Worm (Caenorhabditis elegans): ENCODE results near the gene C03A3.3.

C03A3.3 gene

DNA sequence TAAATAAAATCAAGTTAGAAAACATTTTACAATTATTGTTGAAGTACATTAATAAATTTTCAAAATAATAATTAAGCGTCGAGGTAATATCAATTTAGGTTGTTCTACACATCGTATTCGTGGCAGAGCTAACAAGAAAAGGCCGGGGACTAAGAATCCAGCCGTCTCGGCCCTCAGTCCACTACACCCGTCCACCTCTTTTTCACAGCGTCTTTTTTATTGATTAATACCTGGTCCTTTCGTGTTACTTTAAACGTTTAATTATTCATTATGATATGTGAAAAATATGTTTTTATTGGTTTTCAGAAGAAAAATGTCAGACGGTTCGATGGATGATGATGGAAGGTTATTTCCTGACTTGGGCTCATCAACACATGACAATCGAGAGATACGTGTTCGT lies 38.2 kb upstream of the C03A3.3 start, which contains the start of gene vhl-1:
Gene vhl-1 (plus strand): TSS at position 301 of the 400 bp plus-strand sequence.
- TF ChIP-seq lin-15B (tag; optimal IDR thresholded peaks at IDR 0.05) = no peak
- no peak for TF ChIP-seq fkh-10 (GFP tag; optimal IDR thresholded peaks at IDR 0.05)
- TF ChIP-seq nhr-76 (tag; optimal IDR thresholded peaks at IDR 0.05) = no peak
- TF ChIP-seq R02D3.7 (tag; optimal IDR thresholded peaks at IDR 0.05) = no peak

DNA sequence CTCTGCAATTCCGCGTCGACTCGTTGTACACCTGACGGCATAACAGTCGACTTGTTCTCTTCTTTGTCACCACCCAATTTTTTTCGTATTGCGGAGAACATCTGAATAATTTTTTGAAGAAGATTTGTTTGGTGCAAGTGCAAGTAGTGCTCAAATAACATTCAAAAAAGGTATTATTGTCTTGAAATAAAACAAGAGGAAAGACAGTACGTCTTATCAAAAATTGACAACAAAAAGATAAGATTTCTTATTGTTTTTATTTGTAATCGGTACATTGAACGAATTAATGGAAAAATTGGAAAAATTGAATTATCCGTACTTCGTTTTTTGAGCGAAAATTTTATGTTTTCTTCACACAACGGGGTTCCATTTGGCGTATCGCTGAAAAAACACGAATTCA lies 36.9 kb upstream of the C03A3.3 start, which contains the start of gene F08G12.1:
Gene F08G12.1 (minus strand): TSS at position 101 of the 400 bp plus-strand sequence.
- TF ChIP-seq zag-1 (tag; optimal IDR thresholded peaks at IDR 0.05) = no peak

DNA sequence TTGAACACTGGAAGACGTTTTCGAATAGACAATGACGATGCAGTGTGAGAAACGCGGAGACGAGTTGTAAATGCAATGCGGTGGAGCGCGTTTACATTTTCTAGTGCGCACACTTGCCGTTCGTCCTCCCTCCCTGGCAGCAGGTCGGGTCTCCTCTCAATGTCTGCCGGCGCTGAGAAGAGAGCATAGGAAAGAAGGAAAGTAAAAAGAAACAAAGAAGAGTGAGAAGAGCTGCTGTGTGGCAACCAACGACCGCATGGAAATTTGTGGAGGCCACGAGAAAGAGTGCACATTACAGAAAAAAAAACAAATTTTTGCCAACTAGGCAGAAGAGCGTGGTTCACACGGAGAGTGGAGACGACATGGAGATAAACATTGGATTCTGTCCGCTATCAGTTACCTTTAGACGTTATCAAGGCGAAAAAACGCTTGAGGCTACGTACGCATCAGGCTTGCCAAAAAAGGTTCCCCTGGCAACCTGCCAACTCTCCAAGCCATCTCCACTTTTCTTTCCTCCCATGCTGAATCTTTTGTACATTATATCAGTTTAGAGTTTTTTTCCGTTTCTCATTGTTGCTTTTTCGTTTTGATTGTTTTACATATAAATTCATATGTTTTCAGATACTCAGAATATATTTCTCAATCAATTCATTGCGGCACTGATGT lies 30.9 kb upstream of the C03A3.3 start, which contains the start of the genes snrp-40.1 and F08G12.3:
Gene snrp-40.1 (minus strand): TSS at position 143 of the 666 bp plus-strand sequence.
Gene F08G12.3 (plus strand): TSS at position 616 of the 666 bp plus-strand sequence.
- TF ChIP-seq nhr-23 (tag; optimal IDR thresholded peaks at IDR 0.05) = peak; percentile 68
- peak; percentile 36 for TF ChIP-seq elt-1 (tag; optimal IDR thresholded peaks at IDR 0.05)
- TF ChIP-seq lin-39 (tag; optimal IDR thresholded peaks at IDR 0.05) = peak; percentile 89
- TF ChIP-seq ceh-82 (tag; optimal IDR thresholded peaks at IDR 0.05) = no peak
- TF ChIP-seq nfya-1 (tag; optimal IDR thresholded peaks at IDR 0.05; ENCODE audit: insufficient read depth) = peak; percentile 87
- TF ChIP-seq egl-5 (tag; optimal IDR thresholded peaks at IDR 0.05) = peak; percentile 72
- no peak for TF ChIP-seq daf-12 (tag; optimal IDR thresholded peaks at IDR 0.05)
- TF ChIP-seq elt-3 (tag; optimal IDR thresholded peaks at IDR 0.05) = peak in 1 of 3 experiments; percentile 7
- TF ChIP-seq zag-1 (tag; optimal IDR thresholded peaks at IDR 0.05) = no peak
- no peak for TF ChIP-seq fos-1 (tag; optimal IDR thresholded peaks at IDR 0.05)
- no peak for TF ChIP-seq egl-27 (tag; optimal IDR thresholded peaks at IDR 0.05)
- peak; percentile 28 for TF ChIP-seq ceh-28 (tag; optimal IDR thresholded peaks at IDR 0.05)
- TF ChIP-seq ceh-9 (tag; optimal IDR thresholded peaks at IDR 0.05) = no peak
- TF ChIP-seq lsy-12 (tag; optimal IDR thresholded peaks at IDR 0.05) = peak; percentile 34
- TF ChIP-seq nhr-12 (tag; optimal IDR thresholded peaks at IDR 0.05) = no peak
- peak; percentile 77 for TF ChIP-seq lin-15B (tag; optimal IDR thresholded peaks at IDR 0.05)
- TF ChIP-seq mdl-1 (tag; optimal IDR thresholded peaks at IDR 0.05) = peak; percentile 36
- TF ChIP-seq unc-62 (GFP tag; optimal IDR thresholded peaks at IDR 0.05) = no peak
- peak; percentile 45 for TF ChIP-seq skn-1 (tag; optimal IDR thresholded peaks at IDR 0.05)
- peak; percentile 93 for TF ChIP-seq pha-4 (tag; optimal IDR thresholded peaks at IDR 0.05)
- TF ChIP-seq hmg-11 (tag; optimal IDR thresholded peaks at IDR 0.05) = peak; percentile 91
- peak; percentile 71 for TF ChIP-seq pqm-1 (tag; optimal IDR thresholded peaks at IDR 0.05)
- TF ChIP-seq tbx-2 (tag; optimal IDR thresholded peaks at IDR 0.05) = peak; percentile 57
- TF ChIP-seq fkh-10 (GFP tag; optimal IDR thresholded peaks at IDR 0.05) = peak; percentile 12
- TF ChIP-seq eor-1 (tag; optimal IDR thresholded peaks at IDR 0.05) = no peak
- no peak for TF ChIP-seq sea-2 (GFP tag; optimal IDR thresholded peaks at IDR 0.05)
- TF ChIP-seq nhr-77 (tag; optimal IDR thresholded peaks at IDR 0.05) = no peak
- TF ChIP-seq ztf-4 (tag; optimal IDR thresholded peaks at IDR 0.05) = no peak
- no peak for TF ChIP-seq ZK546.5 (tag; optimal IDR thresholded peaks at IDR 0.05)
- TF ChIP-seq elt-2 (tag; optimal IDR thresholded peaks at IDR 0.05) = peak; percentile 81
- TF ChIP-seq snpc-4 (tag; optimal IDR thresholded peaks at IDR 0.05) = peak; percentile 89
- TF ChIP-seq nhr-25 (tag; optimal IDR thresholded peaks at IDR 0.05) = peak; percentile 89
- no peak for TF ChIP-seq nhr-28 (tag; optimal IDR thresholded peaks at IDR 0.05)
- TF ChIP-seq nhr-43 (tag; optimal IDR thresholded peaks at IDR 0.05; ENCODE audit: poor library complexity, severe bottlenecking) = peak; percentile 40
- peak; percentile 72 for TF ChIP-seq jun-1 (tag; optimal IDR thresholded peaks at IDR 0.05)
